Fruit fly (Drosophila melanogaster): ENCODE measurements around the gene mtd.

mtd gene

DNA sequence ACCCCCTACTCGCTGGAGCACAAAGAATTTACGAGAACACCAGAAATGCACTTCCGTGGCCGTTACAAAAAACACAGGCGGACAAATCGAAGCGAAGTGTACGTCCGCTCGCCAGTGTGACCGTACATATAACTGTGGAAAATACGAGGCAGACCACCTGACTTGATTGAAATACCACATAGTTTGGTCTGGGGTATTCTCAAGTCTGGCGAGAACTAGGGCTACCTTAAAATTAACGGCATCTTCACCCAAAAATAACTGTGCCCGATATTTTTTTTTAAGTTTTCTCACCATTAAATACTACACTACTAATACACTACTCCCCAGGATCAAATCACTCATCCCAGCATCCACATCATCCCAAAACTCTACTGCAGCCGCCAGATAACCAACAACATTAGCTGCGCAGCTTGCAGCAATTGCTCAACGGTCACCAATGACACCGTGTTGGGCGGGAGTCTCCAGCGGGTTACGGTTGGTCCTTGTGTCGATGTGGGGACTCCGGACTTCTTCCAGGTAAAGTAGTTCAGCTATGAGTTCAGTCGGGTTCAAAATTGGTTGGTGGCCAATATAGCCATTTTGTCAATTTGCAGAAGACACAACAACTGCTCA, 18.0 kb upstream of the mtd start, which contains the start of gene Cerk (continued):
- TF ChIP-seq CG4854 (GFP tag; optimal IDR thresholded peaks at IDR 0.05), result no peak
- TF ChIP-seq CG4707 (GFP tag; optimal IDR thresholded peaks at IDR 0.05), result peak; percentile 32
- no peak for TF ChIP-seq mirr (GFP tag; optimal IDR thresholded peaks at IDR 0.05)
- TF ChIP-seq CG11456 (GFP tag; IDR thresholded peaks at IDR 0.05), result peak; percentile 51; the same call in 1 of the 3 replicates
- TF ChIP-seq CG7786 (GFP tag; optimal IDR thresholded peaks at IDR 0.05), result peak; percentile 20
- peak; percentile 42; the same call in 1 of the 2 replicates for TF ChIP-seq inv (GFP tag; IDR thresholded peaks at IDR 0.05; ENCODE audit: partially characterized antibody)
- no peak for TF ChIP-seq Six4 (GFP tag; optimal IDR thresholded peaks at IDR 0.05)
- TF ChIP-seq slbo (GFP tag; IDR thresholded peaks at IDR 0.05), result peak; percentile 62; the same call in 1 of the 2 replicates
- peak; percentile 14; the same call in 1 of the 2 replicates for TF ChIP-seq ara (GFP tag; IDR thresholded peaks at IDR 0.05)
- peak; percentile 72 for TF ChIP-seq CG9932 (GFP tag; IDR thresholded peaks at IDR 0.05)
- TF ChIP-seq seq (GFP tag; IDR thresholded peaks at IDR 0.05), result no peak
- TF ChIP-seq CG9215 (GFP tag; IDR thresholded peaks at IDR 0.05), result 0 out of 2 replicates have a peak, but pooled peaks have one; percentile 9
- TF ChIP-seq Abd-B (GFP tag; optimal IDR thresholded peaks at IDR 0.05), result no peak
- peak; percentile 78 for TF ChIP-seq MBD-R2 (GFP tag; IDR thresholded peaks at IDR 0.05)
- TF ChIP-seq CG34224 (GFP tag; IDR thresholded peaks at IDR 0.05; ENCODE audit: partially characterized antibody), result no peak
- TF ChIP-seq CG1792 (GFP tag; optimal IDR thresholded peaks at IDR 0.05), result peak; percentile 11
- TF ChIP-seq CG1233 (GFP tag; optimal IDR thresholded peaks at IDR 0.05), result peak; percentile 13
- no peak for TF ChIP-seq slp2 (GFP tag; optimal IDR thresholded peaks at IDR 0.05)
- TF ChIP-seq CG16779 (GFP tag; IDR thresholded peaks at IDR 0.05), result no peak
- TF ChIP-seq CG4820 (GFP tag; optimal IDR thresholded peaks at IDR 0.05), result no peak
- TF ChIP-seq CG14441 (GFP tag; IDR thresholded peaks at IDR 0.05), result no peak
- TF ChIP-seq CG8359 (GFP tag; optimal IDR thresholded peaks at IDR 0.05; ENCODE audit: borderline replicate concordance), result no peak
- TF ChIP-seq CG9817 (tag; optimal IDR thresholded peaks at IDR 0.05), result peak; percentile 30
- no peak for TF ChIP-seq CG15011 (GFP tag; optimal IDR thresholded peaks at IDR 0.05)
- no peak for TF ChIP-seq CG1832 (GFP tag; optimal IDR thresholded peaks at IDR 0.05)
- TF ChIP-seq Lim3 (GFP tag; IDR thresholded peaks at IDR 0.05), result no peak
- peak; percentile 65 for TF ChIP-seq NFAT (GFP tag; IDR thresholded peaks at IDR 0.05)
- no peak for TF ChIP-seq klu (GFP tag; IDR thresholded peaks at IDR 0.05)
- peak; percentile 36; the same call in 1 of the 2 replicates for TF ChIP-seq CG31441 (GFP tag; IDR thresholded peaks at IDR 0.05)
- TF ChIP-seq Atf6 (GFP tag; IDR thresholded peaks at IDR 0.05), result no peak
- TF ChIP-seq Atf3 (GFP tag; optimal IDR thresholded peaks at IDR 0.05), result no peak
- TF ChIP-seq Usf (GFP tag; optimal IDR thresholded peaks at IDR 0.05), result peak; percentile 20
- no peak for TF ChIP-seq CG6272 (GFP tag; IDR thresholded peaks at IDR 0.05)
- TF ChIP-seq Med (GFP tag), result peak; percentile 93
- peak; percentile 34 for TF ChIP-seq CG10209 (GFP tag; optimal IDR thresholded peaks at IDR 0.05)
- no peak for TF ChIP-seq hkb (optimal IDR thresholded peaks at IDR 0.05)
- no peak for TF ChIP-seq hkb (GFP tag; IDR thresholded peaks at IDR 0.05)
- TF ChIP-seq CG4424 (GFP tag; optimal IDR thresholded peaks at IDR 0.05), result peak; percentile 1
- TF ChIP-seq sna (GFP tag; IDR thresholded peaks at IDR 0.05; ENCODE audit: partially characterized antibody), result peak; percentile 47; the same call in 1 of the 2 replicates
- TF ChIP-seq CG6813 (GFP tag; optimal IDR thresholded peaks at IDR 0.05), result no peak
- 0 out of 3 replicates have a peak, but pooled peaks have one; percentile 12 for TF ChIP-seq Aef1 (GFP tag; IDR thresholded peaks at IDR 0.05)
- peak; percentile 6 for TF ChIP-seq CG10979 (tag; optimal IDR thresholded peaks at IDR 0.05)
- no peak for TF ChIP-seq Hr39 (optimal IDR thresholded peaks at IDR 0.05)
- TF ChIP-seq Ssrp (tag; optimal IDR thresholded peaks at IDR 0.05), result no peak
- peak; percentile 17 for TF ChIP-seq Camta (GFP tag; optimal IDR thresholded peaks at IDR 0.05)
- TF ChIP-seq Hr51 (GFP tag; optimal IDR thresholded peaks at IDR 0.05), result peak; percentile 13 to 59
- TF ChIP-seq trem (tag; optimal IDR thresholded peaks at IDR 0.05), result peak; percentile 20
- TF ChIP-seq CG1602 (GFP tag; optimal IDR thresholded peaks at IDR 0.05), result no peak
- TF ChIP-seq stwl (tag; optimal IDR thresholded peaks at IDR 0.05), result peak; percentile 74
- TF ChIP-seq pnt (GFP tag; optimal IDR thresholded peaks at IDR 0.05), result peak; percentile 41

Data from whole organism, embryonic.